Fruit fly (Drosophila melanogaster): ENCODE results near the gene Itpr.

The Itpr gene

dm6 chr3R:5483488-5484109 lies 33.3 kb upstream of the Itpr start, which contains the start of gene ksr (continued):
- TF ChIP-seq Ets21C (GFP tag; optimal IDR thresholded peaks at IDR 0.05) (no peak), CG11762 (GFP tag; optimal IDR thresholded peaks at IDR 0.05; ENCODE audit: insufficient read depth) (no peak), CG6808 (GFP tag; optimal IDR thresholded peaks at IDR 0.05) (no peak)

dm6 chr3R:5485295-5485718 lies 31.6 kb upstream of the Itpr start, which contains the start of gene CG31550:
CG31550 (plus strand) TSS chr3R:5485543.
- TF ChIP-seq salr (GFP tag; optimal IDR thresholded peaks at IDR 0.05) (no peak), CG6854 (GFP tag; optimal IDR thresholded peaks at IDR 0.05) (peak; percentile 14), acj6 (GFP tag; optimal IDR thresholded peaks at IDR 0.05) (peak; percentile 58), CG8119 (GFP tag; IDR thresholded peaks at IDR 0.05) (peak; percentile 72), CG11902 (GFP tag; optimal IDR thresholded peaks at IDR 0.05) (peak; percentile 28), achi (GFP tag; optimal IDR thresholded peaks at IDR 0.05) (no peak), CG10631 (GFP tag; optimal IDR thresholded peaks at IDR 0.05) (peak; percentile 73), dac (GFP tag; optimal IDR thresholded peaks at IDR 0.05) (no peak), CG6276 (GFP tag; optimal IDR thresholded peaks at IDR 0.05) (no peak), pdm3 (GFP tag; optimal IDR thresholded peaks at IDR 0.05) (no peak), Gug (GFP tag; IDR thresholded peaks at IDR 0.05) (peak; percentile 55), CG1621 (tag; optimal IDR thresholded peaks at IDR 0.05) (no peak), lz (GFP tag; optimal IDR thresholded peaks at IDR 0.05) (peak; percentile 53), net (GFP tag; optimal IDR thresholded peaks at IDR 0.05) (peak; percentile 46), Smox (GFP tag; optimal IDR thresholded peaks at IDR 0.05) (peak; percentile 38), esn (GFP tag; optimal IDR thresholded peaks at IDR 0.05) (peak; percentile 70), svp (GFP tag) (no peak), CG9139 (GFP tag; optimal IDR thresholded peaks at IDR 0.05) (no peak), fkh (GFP tag; optimal IDR thresholded peaks at IDR 0.05) (no peak), Eip78C (GFP tag) (no peak), CG34406 (GFP tag; optimal IDR thresholded peaks at IDR 0.05) (peak; percentile 60), Eip75B (GFP tag; optimal IDR thresholded peaks at IDR 0.05) (no peak), cyc (GFP tag; optimal IDR thresholded peaks at IDR 0.05) (peak; percentile 58), CG3919 (GFP tag; optimal IDR thresholded peaks at IDR 0.05) (no peak), CG16779 (tag; optimal IDR thresholded peaks at IDR 0.05) (no peak), Hr38 (GFP tag; optimal IDR thresholded peaks at IDR 0.05) (no peak), fd59A (GFP tag; optimal IDR thresholded peaks at IDR 0.05) (no peak), dsx (GFP tag; optimal IDR thresholded peaks at IDR 0.05; ENCODE audit: poor library complexity, severe bottlenecking) (no peak), spab (GFP tag; optimal IDR thresholded peaks at IDR 0.05) (no peak), CG11762 (GFP tag; optimal IDR thresholded peaks at IDR 0.05; ENCODE audit: insufficient read depth) (no peak), CG6163 (GFP tag; IDR thresholded peaks at IDR 0.05) (peak; percentile 52; the same call in 1 of the 3 replicates), CG31627 (GFP tag; optimal IDR thresholded peaks at IDR 0.05) (peak; percentile 62), CG15336 (GFP tag; IDR thresholded peaks at IDR 0.05) (peak; percentile 47), CG4318 (GFP tag; optimal IDR thresholded peaks at IDR 0.05) (no peak), Sox15 (GFP tag; optimal IDR thresholded peaks at IDR 0.05) (peak; percentile 39), CG11294 (GFP tag; IDR thresholded peaks at IDR 0.05) (peak; percentile 12; the same call in 1 of the 2 replicates), eg (GFP tag; IDR thresholded peaks at IDR 0.05) (peak; percentile 66), fd85E (GFP tag; optimal IDR thresholded peaks at IDR 0.05) (no peak), Met (GFP tag; optimal IDR thresholded peaks at IDR 0.05) (no peak), Hr39 (GFP tag; optimal IDR thresholded peaks at IDR 0.05) (peak; percentile 55), CG6808 (GFP tag; optimal IDR thresholded peaks at IDR 0.05) (no peak), Lpt (GFP tag; optimal IDR thresholded peaks at IDR 0.05) (peak; percentile 18), CG8319 (GFP tag; optimal IDR thresholded peaks at IDR 0.05) (no peak), CG6792 (GFP tag; optimal IDR thresholded peaks at IDR 0.05) (peak; percentile 39), topi (GFP tag; optimal IDR thresholded peaks at IDR 0.05) (peak; percentile 57), CG10669 (GFP tag; optimal IDR thresholded peaks at IDR 0.05) (no peak), Blimp-1 (GFP tag; optimal IDR thresholded peaks at IDR 0.05) (no peak), Hr4 (GFP tag; optimal IDR thresholded peaks at IDR 0.05) (no peak), CG8632 (GFP tag; optimal IDR thresholded peaks at IDR 0.05) (peak; percentile 47)
